Worm (Caenorhabditis elegans): ENCODE data around the gene srt-30.

DNA sequence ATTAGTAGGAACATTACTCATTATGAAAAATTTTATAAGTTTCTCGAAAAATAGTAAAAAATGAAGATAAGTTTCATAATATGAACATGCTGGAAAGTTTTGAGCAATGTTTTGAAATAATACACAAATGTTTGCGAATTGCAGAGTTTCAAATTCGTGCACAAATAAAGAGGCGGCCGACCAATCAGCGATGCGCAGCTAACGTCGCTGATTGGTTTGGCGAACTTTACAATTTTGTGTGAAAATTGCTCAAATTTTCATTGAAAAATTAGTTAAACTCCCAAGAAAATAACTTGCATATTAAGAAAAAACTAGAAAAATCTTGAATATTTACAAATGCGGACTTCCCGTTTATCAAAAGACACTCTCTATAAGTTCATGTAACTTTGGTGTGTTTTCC, 32.4 kb upstream of the srt-30 start:
- no peak for TF ChIP-seq Y48G9A.11 (GFP tag; IDR thresholded peaks at IDR 0.05)
- no peak for TF ChIP-seq jun-1 (tag; optimal IDR thresholded peaks at IDR 0.05)
- TF ChIP-seq mxl-3 (GFP tag; optimal IDR thresholded peaks at IDR 0.05): no peak
- no peak for TF ChIP-seq ZK546.5 (tag; optimal IDR thresholded peaks at IDR 0.05)
- TF ChIP-seq nhr-28 (tag; optimal IDR thresholded peaks at IDR 0.05): no peak
- no peak for TF ChIP-seq ceh-44 (GFP tag; IDR thresholded peaks at IDR 0.05)
- no peak for TF ChIP-seq ama-1 (optimal IDR thresholded peaks at IDR 0.05)
- TF ChIP-seq nhr-11 (tag; optimal IDR thresholded peaks at IDR 0.05): no peak
- no peak for TF ChIP-seq skn-1 (tag; optimal IDR thresholded peaks at IDR 0.05)
